Worm (Caenorhabditis elegans) whole organism, L4/young adult: ENCODE data around the gene Y66D12A.30.

Experiments
- W03F9.2 ChIP-seq: fragments of 150-350 bp; optimal IDR thresholded peaks from 2 replicates; lab custom pipeline; 2014; ENCODE audit warnings: missing biosample characterization, missing genetic modification characterization
- dao-5 ChIP-seq: sonication (generic microtip); optimal IDR thresholded peaks from 2 replicates; lab custom pipeline; 2016; ENCODE audit warnings: missing genotype, missing genetic modification characterization, moderate library complexity, missing compliant biosample characterization

- TF ChIP-seq W03F9.2 (no peak), dao-5 (no peak)
These were observed 28.3 kb upstream of the Y66D12A.30 start, which contains the start of the genes Y66D12A.6 and ceh-92 for ce11 chrIII:11581372-11581771.
